Fruit fly (Drosophila melanogaster): ENCODE measurements around the gene CG42272.

- no peak for TF ChIP-seq Dif (GFP tag; optimal IDR thresholded peaks at IDR 0.05; ENCODE audit: partially characterized antibody)
- TF ChIP-seq brk (GFP tag; optimal IDR thresholded peaks at IDR 0.05) = no peak
- TF ChIP-seq Abd-B (GFP tag; optimal IDR thresholded peaks at IDR 0.05) = no peak
- no peak for TF ChIP-seq br (GFP tag; optimal IDR thresholded peaks at IDR 0.05)
- TF ChIP-seq OdsH (GFP tag; optimal IDR thresholded peaks at IDR 0.05) = peak; percentile 59
- TF ChIP-seq Hr83 (GFP tag; optimal IDR thresholded peaks at IDR 0.05; ENCODE audit: poor library complexity, severe bottlenecking) = no peak
- peak; percentile 28 for TF ChIP-seq fru (GFP tag; optimal IDR thresholded peaks at IDR 0.05)
- no peak for TF ChIP-seq GATAd (GFP tag; optimal IDR thresholded peaks at IDR 0.05)
- no peak for TF ChIP-seq Rel (GFP tag; optimal IDR thresholded peaks at IDR 0.05)
- TF ChIP-seq Rel (tag; optimal IDR thresholded peaks at IDR 0.05) = no peak
- peak; percentile 72 for TF ChIP-seq HLH106 (tag; optimal IDR thresholded peaks at IDR 0.05)
- TF ChIP-seq Sp1 (GFP tag; optimal IDR thresholded peaks at IDR 0.05) = peak; percentile 29
- no peak for TF ChIP-seq woc (GFP tag; optimal IDR thresholded peaks at IDR 0.05)
- no peak for TF ChIP-seq psq (GFP tag; optimal IDR thresholded peaks at IDR 0.05)
Measured at dm6 chr3L:5819310-5819709, 16.5 kb downstream of the CG42272 start.
